Fruit fly (Drosophila melanogaster): ENCODE measurements around the gene Tgi.

Gene Tgi

DNA sequence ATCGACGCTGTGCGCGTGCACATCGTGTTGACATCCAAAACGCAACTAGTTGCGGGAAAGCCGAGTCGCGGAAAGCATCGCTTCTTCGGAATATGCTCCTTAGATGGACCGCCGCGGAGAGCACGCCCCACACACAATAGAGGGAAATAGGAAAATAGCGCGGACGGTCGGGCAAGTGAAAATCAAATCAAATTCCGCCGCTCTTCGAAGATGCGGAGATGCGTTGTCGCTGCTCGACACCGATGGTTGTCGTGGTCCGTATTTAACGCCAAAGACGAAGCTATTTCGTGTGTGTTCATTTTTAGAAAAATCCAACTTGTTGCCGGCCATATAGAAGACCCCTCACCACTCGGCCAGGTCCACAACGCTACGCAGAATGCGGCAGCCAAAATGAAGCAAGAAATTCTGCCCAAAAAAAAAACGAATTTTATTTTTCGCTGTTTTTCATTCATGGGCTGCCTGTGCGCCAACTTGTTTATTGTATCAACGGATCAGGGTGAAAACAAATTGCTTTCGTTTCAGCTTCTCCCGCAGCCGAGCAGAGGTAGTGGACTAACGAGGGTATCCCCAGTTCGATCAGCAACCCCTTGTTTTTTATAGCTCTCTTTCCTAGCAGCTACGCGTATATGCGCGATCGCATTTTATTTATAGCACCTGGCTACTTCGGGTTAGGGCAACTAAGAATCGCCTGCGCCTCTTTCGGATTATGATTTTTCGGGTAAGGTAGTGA lies 33.1 kb downstream of the Tgi start, which contains the start of gene CG10710:
Gene CG10710, minus strand, starts transcription at position 51 of the 730 bp plus-strand sequence.
- TF ChIP-seq Fer1 (GFP tag; optimal IDR thresholded peaks at IDR 0.05) = no peak
- no peak for TF ChIP-seq phol (tag; optimal IDR thresholded peaks at IDR 0.05)
- 0 out of 3 replicates have a peak, but pooled peaks have one; percentile 8 for TF ChIP-seq knrl (GFP tag; IDR thresholded peaks at IDR 0.05; ENCODE audit: partially characterized antibody)
- TF ChIP-seq row (GFP tag; IDR thresholded peaks at IDR 0.05) = peak; percentile 43; the same call in 1 of the 3 replicates
- no peak for TF ChIP-seq CG30020 (tag; optimal IDR thresholded peaks at IDR 0.05)
- TF ChIP-seq slbo (GFP tag; IDR thresholded peaks at IDR 0.05) = 0 out of 2 replicates have a peak, but pooled peaks have one; percentile 20
- TF ChIP-seq CG10543 (GFP tag; optimal IDR thresholded peaks at IDR 0.05) = peak; percentile 88
- no peak for TF ChIP-seq NK7.1 (GFP tag; optimal IDR thresholded peaks at IDR 0.05)
- TF ChIP-seq Adf1 (GFP tag; IDR thresholded peaks at IDR 0.05) = peak; percentile 28; the same call in 1 of the 2 replicates
- TF ChIP-seq kah (GFP tag; optimal IDR thresholded peaks at IDR 0.05) = peak; percentile 87
- peak; percentile 76 for TF ChIP-seq CG12769 (tag; optimal IDR thresholded peaks at IDR 0.05)
- peak; percentile 65 for TF ChIP-seq Deaf1 (tag; optimal IDR thresholded peaks at IDR 0.05)
- peak; percentile 45; the same call in 1 of the 2 replicates for TF ChIP-seq CG9932 (GFP tag; IDR thresholded peaks at IDR 0.05)
- peak; percentile 10 for TF ChIP-seq D19A (tag; optimal IDR thresholded peaks at IDR 0.05)
- TF ChIP-seq sd (tag; optimal IDR thresholded peaks at IDR 0.05) = peak; percentile 82
- no peak for TF ChIP-seq en (GFP tag; optimal IDR thresholded peaks at IDR 0.05)
- peak; percentile 63 for TF ChIP-seq D19B (GFP tag; optimal IDR thresholded peaks at IDR 0.05)
- 0 out of 2 replicates have a peak, but pooled peaks have one; percentile 13 for TF ChIP-seq inv (GFP tag; IDR thresholded peaks at IDR 0.05; ENCODE audit: partially characterized antibody)
